Worm (Caenorhabditis elegans): Measurements from ENCODE around the gene F58F12.3.

F58F12.3 gene

ce11 chrII:6358232-6358631 is 32.9 kb downstream of the F58F12.3 start (continued):
- no peak for TF ChIP-seq ztf-6 (GFP tag; IDR thresholded peaks at IDR 0.05)
- TF ChIP-seq B0019.2 (GFP tag; conservative IDR thresholded peaks at IDR 0.05) = no peak

- TF ChIP-seq fkh-3 (tag; optimal IDR thresholded peaks at IDR 0.05) = no peak
- no peak for TF ChIP-seq Y53G8AR.9 (GFP tag; conservative IDR thresholded peaks at IDR 0.05)
- no peak for TF ChIP-seq hmg-20 (GFP tag; IDR thresholded peaks at IDR 0.05)
- TF ChIP-seq nhr-80 (tag; optimal IDR thresholded peaks at IDR 0.05) = peak; percentile 40
- TF ChIP-seq cebp-2 (GFP tag; IDR thresholded peaks at IDR 0.05) = no peak
- TF ChIP-seq hsf-1 (GFP tag; IDR thresholded peaks at IDR 0.05) = no peak
- TF ChIP-seq ztf-28 (GFP tag; IDR thresholded peaks at IDR 0.05) = no peak
- TF ChIP-seq snpc-4 (GFP tag; optimal IDR thresholded peaks at IDR 0.05) = no peak
- TF ChIP-seq snpc-4 (tag; optimal IDR thresholded peaks at IDR 0.05) = no peak
- TF ChIP-seq F49E8.2 (tag; optimal IDR thresholded peaks at IDR 0.05; ENCODE audit: insufficient read depth) = no peak
- no peak for TF ChIP-seq madf-6 (GFP tag; IDR thresholded peaks at IDR 0.05)
- TF ChIP-seq Y53F4B.3 (GFP tag; IDR thresholded peaks at IDR 0.05) = no peak
- no peak for TF ChIP-seq sdz-38 (tag; optimal IDR thresholded peaks at IDR 0.05)
- TF ChIP-seq chd-7 (tag; optimal IDR thresholded peaks at IDR 0.05) = no peak
- TF ChIP-seq snpc-1.1 (tag; optimal IDR thresholded peaks at IDR 0.05; ENCODE audit: insufficient read depth) = no peak
- TF ChIP-seq gei-17 (GFP tag; optimal IDR thresholded peaks at IDR 0.05) = no peak
- no peak for TF ChIP-seq Y56A3A.18 (GFP tag; IDR thresholded peaks at IDR 0.05)
- peak; percentile 92 for TF ChIP-seq ztf-18 (tag; optimal IDR thresholded peaks at IDR 0.05)
- no peak for TF ChIP-seq F57C9.4 (tag; optimal IDR thresholded peaks at IDR 0.05)
- TF ChIP-seq bed-1 (GFP tag; IDR thresholded peaks at IDR 0.05) = no peak
- peak; percentile 33 for TF ChIP-seq lin-54 (GFP tag; optimal IDR thresholded peaks at IDR 0.05)
- TF ChIP-seq akir-1 (GFP tag; optimal IDR thresholded peaks at IDR 0.05) = no peak
- TF ChIP-seq ztf-3 (GFP tag; optimal IDR thresholded peaks at IDR 0.05) = no peak
- TF ChIP-seq mcd-1 (GFP tag; IDR thresholded peaks at IDR 0.05) = peak; percentile 66
- no peak for TF ChIP-seq T26A5.8 (tag; optimal IDR thresholded peaks at IDR 0.05)
- TF ChIP-seq ceh-27 (GFP tag; optimal IDR thresholded peaks at IDR 0.05) = peak; percentile 31
- TF ChIP-seq bed-2 (GFP tag; IDR thresholded peaks at IDR 0.05) = no peak
- no peak for TF ChIP-seq hlh-12 (tag; optimal IDR thresholded peaks at IDR 0.05)
- peak; percentile 22 for TF ChIP-seq efl-1 (GFP tag; optimal IDR thresholded peaks at IDR 0.05)
- peak; percentile 65 for TF ChIP-seq dox-1 (GFP tag; IDR thresholded peaks at IDR 0.05)
- TF ChIP-seq ztf-26 (tag; optimal IDR thresholded peaks at IDR 0.05) = no peak
- no peak for TF ChIP-seq egrh-3 (GFP tag; IDR thresholded peaks at IDR 0.05)
- no peak for TF ChIP-seq F52B5.7 (tag; optimal IDR thresholded peaks at IDR 0.05)
- TF ChIP-seq attf-5 (GFP tag; optimal IDR thresholded peaks at IDR 0.05) = peak; percentile 83
- TF ChIP-seq pbrm-1 (GFP tag; IDR thresholded peaks at IDR 0.05) = peak; percentile 35; the same call in 1 of the 2 replicates
- TF ChIP-seq lir-1 (GFP tag; conservative IDR thresholded peaks at IDR 0.05) = no peak
- no peak for TF ChIP-seq K11D2.4 (GFP tag; IDR thresholded peaks at IDR 0.05)
- TF ChIP-seq hrde-1 (tag; optimal IDR thresholded peaks at IDR 0.05; ENCODE audit: borderline replicate concordance) = no peak
- TF ChIP-seq B0336.3 (GFP tag; IDR thresholded peaks at IDR 0.05) = 0 out of 2 replicates have a peak, but pooled peaks have one; percentile 37
- TF ChIP-seq madf-3 (GFP tag; IDR thresholded peaks at IDR 0.05) = no peak
- no peak for TF ChIP-seq egl-44 (GFP tag; IDR thresholded peaks at IDR 0.05)
- peak; percentile 7 for TF ChIP-seq tlf-1 (GFP tag; optimal IDR thresholded peaks at IDR 0.05)
- no peak for TF ChIP-seq ceh-100 (GFP tag; IDR thresholded peaks at IDR 0.05)
- peak; percentile 53 for TF ChIP-seq lsl-1 (GFP tag; optimal IDR thresholded peaks at IDR 0.05)
These were observed 35.4 kb downstream of the F58F12.3 start, which contains the start of gene C32D5.11 for ce11 chrII:6355396-6356346. Gene C32D5.11 (minus strand): TSS chrII:6355446.
